Fruit fly (Drosophila melanogaster): ENCODE data around the gene CG31835.

Gene CG31835

dm6 chr2L:14693620-14694019, 42.0 kb upstream of the CG31835 start:
- TF ChIP-seq CG15336 (GFP tag; IDR thresholded peaks at IDR 0.05) (0 out of 2 replicates have a peak, but pooled peaks have one; percentile 14), salr (GFP tag; optimal IDR thresholded peaks at IDR 0.05) (no peak), Blimp-1 (GFP tag; optimal IDR thresholded peaks at IDR 0.05) (no peak), CG8119 (GFP tag; IDR thresholded peaks at IDR 0.05) (peak; percentile 39; the same call in 1 of the 3 replicates), eg (GFP tag; IDR thresholded peaks at IDR 0.05) (peak; percentile 56; the same call in 1 of the 3 replicates)

DNA sequence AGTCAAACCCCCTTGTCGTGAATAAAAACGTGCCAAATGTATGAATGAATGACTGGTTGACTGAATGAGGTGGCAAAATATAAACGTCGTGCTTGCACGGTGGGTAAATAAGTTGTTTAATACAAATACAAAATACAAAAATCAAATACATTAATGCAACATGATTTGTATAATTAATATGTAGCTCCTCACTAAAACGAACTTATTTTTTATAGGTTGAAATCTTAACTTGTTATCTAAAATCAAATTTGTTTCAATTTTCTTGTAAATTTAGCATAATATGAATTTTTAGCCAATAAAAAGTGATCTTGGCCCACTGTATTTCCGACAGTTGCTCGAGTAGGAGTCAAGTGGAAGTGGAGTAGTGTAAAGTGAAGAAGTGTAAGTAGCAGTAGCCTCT, 37.7 kb upstream of the CG31835 start:
- TF ChIP-seq CG15336 (GFP tag; IDR thresholded peaks at IDR 0.05) = peak; percentile 55; the same call in 1 of the 2 replicates
- peak; percentile 11 for TF ChIP-seq esn (GFP tag; optimal IDR thresholded peaks at IDR 0.05)
- TF ChIP-seq CG4318 (GFP tag; optimal IDR thresholded peaks at IDR 0.05) = peak; percentile 29
- peak; percentile 13 for TF ChIP-seq Ets96B (tag; optimal IDR thresholded peaks at IDR 0.05)
- TF ChIP-seq CG32006 (GFP tag; optimal IDR thresholded peaks at IDR 0.05) = peak; percentile 65
- peak; percentile 24 for TF ChIP-seq Smox (GFP tag; optimal IDR thresholded peaks at IDR 0.05)
- TF ChIP-seq acj6 (GFP tag; optimal IDR thresholded peaks at IDR 0.05) = peak; percentile 1
- no peak for TF ChIP-seq CG7368 (GFP tag; optimal IDR thresholded peaks at IDR 0.05)
- peak; percentile 16 for TF ChIP-seq CG6792 (GFP tag; optimal IDR thresholded peaks at IDR 0.05)
- TF ChIP-seq Hr39 (GFP tag; optimal IDR thresholded peaks at IDR 0.05) = no peak
- no peak for TF ChIP-seq topi (GFP tag; optimal IDR thresholded peaks at IDR 0.05)
- TF ChIP-seq achi (GFP tag; optimal IDR thresholded peaks at IDR 0.05) = peak; percentile 10
- no peak for TF ChIP-seq Gug (GFP tag; IDR thresholded peaks at IDR 0.05)
- peak; percentile 11 for TF ChIP-seq Met (GFP tag; optimal IDR thresholded peaks at IDR 0.05)
- TF ChIP-seq pdm3 (GFP tag; optimal IDR thresholded peaks at IDR 0.05) = peak; percentile 31
- TF ChIP-seq CG11762 (GFP tag; optimal IDR thresholded peaks at IDR 0.05; ENCODE audit: insufficient read depth) = peak; percentile 1
- no peak for TF ChIP-seq fd59A (GFP tag; optimal IDR thresholded peaks at IDR 0.05)
- TF ChIP-seq Sox15 (GFP tag; optimal IDR thresholded peaks at IDR 0.05) = no peak
- no peak for TF ChIP-seq dac (GFP tag; optimal IDR thresholded peaks at IDR 0.05)
- no peak for TF ChIP-seq CG11294 (GFP tag; IDR thresholded peaks at IDR 0.05)
- no peak for TF ChIP-seq CG3032 (tag; optimal IDR thresholded peaks at IDR 0.05)
- peak; percentile 45 for TF ChIP-seq Hr4 (GFP tag; optimal IDR thresholded peaks at IDR 0.05)
- TF ChIP-seq net (GFP tag; optimal IDR thresholded peaks at IDR 0.05) = peak; percentile 47
- TF ChIP-seq Sox102F (GFP tag; optimal IDR thresholded peaks at IDR 0.05) = peak; percentile 14
- peak; percentile 62 for TF ChIP-seq svp (GFP tag)
- no peak for TF ChIP-seq CG3919 (GFP tag; optimal IDR thresholded peaks at IDR 0.05)
- peak; percentile 37 for TF ChIP-seq CG6276 (GFP tag; optimal IDR thresholded peaks at IDR 0.05)
- TF ChIP-seq CG8319 (GFP tag; optimal IDR thresholded peaks at IDR 0.05) = peak; percentile 1
- no peak for TF ChIP-seq CG34406 (GFP tag; optimal IDR thresholded peaks at IDR 0.05)
- no peak for TF ChIP-seq OdsH (GFP tag; optimal IDR thresholded peaks at IDR 0.05)
- TF ChIP-seq Eip78C (GFP tag) = peak; percentile 78
- no peak for TF ChIP-seq CG11902 (GFP tag; optimal IDR thresholded peaks at IDR 0.05)
- TF ChIP-seq ss (GFP tag; optimal IDR thresholded peaks at IDR 0.05) = peak in 1 of 2 experiments; percentile 5
- TF ChIP-seq cyc (GFP tag; optimal IDR thresholded peaks at IDR 0.05) = peak; percentile 4
- peak; percentile 8 for TF ChIP-seq CG8632 (GFP tag; optimal IDR thresholded peaks at IDR 0.05)
- no peak; the same call in 2 of the 3 replicates for TF ChIP-seq eg (GFP tag; IDR thresholded peaks at IDR 0.05)

DNA sequence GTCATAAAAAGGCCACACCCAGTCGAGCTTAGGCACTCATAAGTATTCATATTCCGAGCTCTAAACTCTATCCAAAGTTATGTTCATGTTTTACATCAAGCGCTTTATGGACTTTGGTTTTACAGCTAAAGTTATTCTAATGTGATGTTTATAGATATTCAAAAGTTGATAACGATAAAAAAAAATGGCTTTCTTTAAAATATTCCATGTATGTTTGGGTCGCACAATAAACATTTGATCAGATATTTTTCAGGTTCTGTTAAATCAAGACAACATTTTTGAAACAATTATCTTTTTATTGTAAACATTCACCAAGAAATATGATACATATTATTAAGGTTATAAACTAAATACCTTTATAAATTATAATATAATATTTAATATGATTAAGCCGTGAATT, 36.7 kb upstream of the CG31835 start:
- no peak for TF ChIP-seq svp (GFP tag)
- TF ChIP-seq fd59A (GFP tag; optimal IDR thresholded peaks at IDR 0.05) = no peak
- no peak for TF ChIP-seq CG9139 (GFP tag; optimal IDR thresholded peaks at IDR 0.05)
- no peak for TF ChIP-seq CG8119 (GFP tag; IDR thresholded peaks at IDR 0.05)
- TF ChIP-seq Lpt (GFP tag; optimal IDR thresholded peaks at IDR 0.05) = no peak
- no peak for TF ChIP-seq CG31627 (GFP tag; optimal IDR thresholded peaks at IDR 0.05)
- TF ChIP-seq CG11294 (GFP tag; IDR thresholded peaks at IDR 0.05) = no peak
- no peak for TF ChIP-seq CG11902 (GFP tag; optimal IDR thresholded peaks at IDR 0.05)
- TF ChIP-seq fkh (GFP tag; optimal IDR thresholded peaks at IDR 0.05) = no peak
- no peak for TF ChIP-seq CG16779 (tag; optimal IDR thresholded peaks at IDR 0.05)
- no peak for TF ChIP-seq CG3032 (tag; optimal IDR thresholded peaks at IDR 0.05)
- no peak for TF ChIP-seq CG10669 (GFP tag; optimal IDR thresholded peaks at IDR 0.05)
- TF ChIP-seq eg (GFP tag; IDR thresholded peaks at IDR 0.05) = no peak
- no peak for TF ChIP-seq CG6854 (GFP tag; optimal IDR thresholded peaks at IDR 0.05)
